Worm (Caenorhabditis elegans) whole organism, early embryonic: ENCODE results near the gene sri-47.
"Not testable (repeated sequence)": the region's sequence is repeated elsewhere in the genome, so short reads cannot be mapped to it uniquely, and the experiment has no call there.

Experiments used
- F13C5.2 ChIP-seq: sonication (generic microtip); optimal IDR thresholded peaks from 2 replicates; lab custom pipeline; 2017; ENCODE audit warnings: mild to moderate bottlenecking, missing genetic modification characterization, inconsistent platforms, missing compliant biosample characterization
- aly-1 ChIP-seq: sonication (generic microtip); optimal IDR thresholded peaks from 2 replicates; lab custom pipeline; 2016; ENCODE audit warnings: missing genetic modification characterization, missing compliant biosample characterization
- ama-1 ChIP-seq: fragments of 150-350 bp; optimal IDR thresholded peaks from 2 replicates; lab custom pipeline; 2014
- ceh-13 ChIP-seq: fragments of 200-800 bp; sonication (Bioruptor generic); optimal IDR thresholded peaks from 2 replicates; lab custom pipeline; 2018; ENCODE audit warnings: mild to moderate bottlenecking, missing genetic modification characterization, missing compliant biosample characterization
- ceh-36 ChIP-seq: sonication (generic microtip); optimal IDR thresholded peaks from 2 replicates; lab custom pipeline; 2016; ENCODE audit warnings: missing genetic modification characterization, inconsistent platforms, missing compliant biosample characterization
- ets-7 ChIP-seq: sonication (generic microtip); optimal IDR thresholded peaks from 2 replicates; lab custom pipeline; 2016; ENCODE audit warnings: missing genotype, missing genetic modification characterization, missing compliant biosample characterization
- flt-1 ChIP-seq: fragments of 200-800 bp; sonication (Bioruptor generic); IDR thresholded peaks from 2 replicates; pipeline ENCODE4 v1.3.6; 2022; ENCODE audit warnings: missing genetic modification characterization, missing compliant biosample characterization
- hmbx-1 ChIP-seq: sonication (generic microtip); optimal IDR thresholded peaks from 2 replicates; lab custom pipeline; 2016; ENCODE audit warnings: mild to moderate bottlenecking, missing genetic modification characterization, missing compliant biosample characterization
- hnd-1 ChIP-seq: sonication (generic microtip); optimal IDR thresholded peaks from 2 replicates; lab custom pipeline; 2016; ENCODE audit warnings: missing genetic modification characterization, missing compliant biosample characterization
- pes-1 ChIP-seq: fragments of 200-800 bp; sonication (Bioruptor generic); IDR thresholded peaks from 2 replicates; pipeline ENCODE4 v1.3.6; 2022; ENCODE audit warnings: missing genetic modification reagents, missing genetic modification characterization, missing compliant biosample characterization
- tbx-11 ChIP-seq: fragments of 200-800 bp; sonication (Bioruptor generic); IDR thresholded peaks from 2 replicates; pipeline ENCODE4 v1.3.6; 2022; ENCODE audit warnings: missing genetic modification characterization, missing compliant biosample characterization
- tbx-37 ChIP-seq: fragments of 200-800 bp; sonication (Bioruptor generic); conservative IDR thresholded peaks from 2 replicates; pipeline ENCODE4 v1.3.6; 2022; ENCODE audit warnings: missing genetic modification reagents, missing genetic modification characterization, missing compliant biosample characterization

DNA sequence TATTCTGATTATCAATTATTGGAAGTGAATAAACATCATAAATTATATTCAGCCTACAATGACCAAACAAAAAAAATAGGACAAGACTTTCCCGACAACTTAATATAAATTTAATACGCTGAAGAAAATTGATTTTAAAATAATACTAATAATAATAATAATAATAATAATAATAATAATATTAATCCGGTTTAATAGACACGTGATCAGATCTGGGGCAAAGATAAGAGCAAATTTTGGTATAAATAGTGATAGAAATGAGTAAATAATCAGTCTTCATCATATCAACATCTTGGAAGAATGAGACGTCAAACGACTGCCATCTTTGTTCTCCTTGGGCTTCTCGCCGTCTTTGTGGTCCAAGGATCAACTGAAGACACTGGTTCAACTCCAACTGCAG lies 37.6 kb upstream of the sri-47 start, which contains the start of gene msrp-6:
- TF ChIP-seq tbx-37 (GFP tag; lab: Robert Waterston, UW); flt-1 (GFP tag; lab: Robert Waterston, UW); ama-1; ets-7; hnd-1 (tag; lab: Kevin White, UChicago); hmbx-1; ceh-36; F13C5.2; aly-1; tbx-11; pes-1 (GFP tag; lab: Robert Waterston, UW); ceh-13 (GFP tag; lab: Kevin White, UChicago): not testable (repeated sequence)
